Worm (Caenorhabditis elegans) whole organism, L1 larva: ENCODE measurements around the gene F13H8.2.

Experiments
- C04F5.9 ChIP-seq: sonication (generic microtip); optimal IDR thresholded peaks from 2 replicates; lab custom pipeline; 2016; ENCODE audit warnings: missing genetic modification characterization, missing compliant biosample characterization
- C16A3.4 ChIP-seq: fragments of 150-350 bp; optimal IDR thresholded peaks from 2 replicates; lab custom pipeline; 2014; ENCODE audit warnings: missing biosample characterization, missing genetic modification characterization
- Y116A8C.19 ChIP-seq: sonication (generic microtip); optimal IDR thresholded peaks from 2 replicates; lab custom pipeline; 2016; ENCODE audit warnings: missing compliant biosample characterization, missing genetic modification characterization, borderline replicate concordance
- aly-2 ChIP-seq: fragments of 150-350 bp; optimal IDR thresholded peaks from 2 replicates; lab custom pipeline; 2014; ENCODE audit warnings: missing biosample characterization, missing genetic modification characterization
- ceh-82 ChIP-seq, 3 experiments: fragments of 150-350 bp in 1 of 3; sonication (generic microtip) in 2 of 3; optimal IDR thresholded peaks; 2 replicates each; lab custom pipeline; 2014 to 2017; ENCODE audit warnings: missing biosample characterization in 3 of 3, missing genetic modification characterization in 3 of 3
- ceh-90 ChIP-seq: sonication (generic microtip); optimal IDR thresholded peaks from 2 replicates; lab custom pipeline; 2016; ENCODE audit warnings: missing genetic modification characterization, missing compliant biosample characterization
- dpl-1 ChIP-seq, 3 experiments: fragments of 150-350 bp in 2 of 3; sonication (generic microtip) in 1 of 3; optimal IDR thresholded peaks; 2 replicates each; lab custom pipeline; 2014 to 2017; ENCODE audit warnings: missing biosample characterization in 3 of 3, missing genetic modification characterization in 3 of 3, missing genetic modification reagents in 3 of 3
- dsc-1 ChIP-seq: sonication (generic microtip); optimal IDR thresholded peaks from 2 replicates; lab custom pipeline; 2016; ENCODE audit warnings: mild to moderate bottlenecking, missing genetic modification characterization, missing compliant biosample characterization
- efl-1 ChIP-seq, 4 experiments: fragments of 150-350 bp; optimal IDR thresholded peaks in 3 of 4; peaks in 1 of 4; 1 replicate in 1 of 4; 2 replicates in 3 of 4; lab custom pipeline; 2014; ENCODE audit warnings: missing biosample characterization in 2 of 4, missing genetic modification characterization in 2 of 4, missing genetic modification reagents in 2 of 4
- egl-13 ChIP-seq: sonication (generic microtip); optimal IDR thresholded peaks from 2 replicates; lab custom pipeline; 2016; ENCODE audit warnings: missing genotype, missing genetic modification reagents, missing genetic modification characterization, missing compliant biosample characterization
- elt-2 ChIP-seq: sonication (generic microtip); optimal IDR thresholded peaks from 2 replicates; lab custom pipeline; 2016; ENCODE audit warnings: missing genetic modification characterization, mild to moderate bottlenecking, inconsistent platforms, missing compliant biosample characterization, missing genetic modification reagents
- elt-3 ChIP-seq, 6 experiments: fragments of 150-350 bp in 1 of 6; sonication (generic microtip); optimal IDR thresholded peaks; 2 replicates each; lab custom pipeline; 2017 to 2018; ENCODE audit warnings: missing biosample characterization in 6 of 6, missing genetic modification characterization in 6 of 6, inconsistent platforms in 1 of 6
- fkh-10 ChIP-seq: sonication (generic microtip); optimal IDR thresholded peaks from 2 replicates; lab custom pipeline; 2017; ENCODE audit warnings: missing biosample characterization, missing genetic modification reagents, missing genetic modification characterization
- fkh-4 ChIP-seq: sonication (generic microtip); optimal IDR thresholded peaks from 2 replicates; lab custom pipeline; 2016; ENCODE audit warnings: missing compliant biosample characterization, missing genetic modification characterization, borderline replicate concordance
- fkh-8 ChIP-seq: sonication (generic microtip); optimal IDR thresholded peaks from 2 replicates; lab custom pipeline; 2016; ENCODE audit warnings: mild to moderate bottlenecking, missing genetic modification characterization, missing compliant biosample characterization
- fos-1 ChIP-seq: fragments of 150-350 bp; optimal IDR thresholded peaks from 2 replicates; lab custom pipeline; 2014; ENCODE audit warnings: missing biosample characterization, missing genetic modification characterization
- hlh-17 ChIP-seq: fragments of 200-800 bp; sonication (Bioruptor generic); optimal IDR thresholded peaks from 2 replicates; lab custom pipeline; 2018; ENCODE audit warnings: missing genetic modification characterization, mild to moderate bottlenecking, missing compliant biosample characterization, moderate library complexity, borderline replicate concordance
- hlh-4 ChIP-seq: sonication (generic microtip); optimal IDR thresholded peaks from 2 replicates; lab custom pipeline; 2016; ENCODE audit warnings: mild to moderate bottlenecking, missing genetic modification characterization, missing compliant biosample characterization
- hpl-2 ChIP-seq: fragments of 150-350 bp; optimal IDR thresholded peaks from 2 replicates; lab custom pipeline; 2014; ENCODE audit warnings: missing biosample characterization, missing genetic modification reagents, missing genetic modification characterization
- irx-1 ChIP-seq: sonication (generic microtip); optimal IDR thresholded peaks from 2 replicates; lab custom pipeline; 2016; ENCODE audit warnings: missing genetic modification characterization, missing compliant biosample characterization
- isw-1 ChIP-seq: fragments of 200-800 bp; sonication (Bioruptor generic); IDR thresholded peaks from 2 replicates; pipeline ENCODE4 v1.3.6; 2022; ENCODE audit warnings: missing genetic modification characterization, missing compliant biosample characterization
- lin-13 ChIP-seq: fragments of 150-350 bp; optimal IDR thresholded peaks from 2 replicates; lab custom pipeline; 2014; ENCODE audit warnings: missing biosample characterization, missing genetic modification reagents, missing genetic modification characterization
- lin-35 ChIP-seq, 2 experiments: fragments of 150-350 bp; optimal IDR thresholded peaks; 2 replicates each; lab custom pipeline; 2014; ENCODE audit warnings: missing biosample characterization in 2 of 2, missing genetic modification characterization in 2 of 2, missing genetic modification reagents in 2 of 2
- lir-3 ChIP-seq: sonication (generic microtip); optimal IDR thresholded peaks from 2 replicates; lab custom pipeline; 2016; ENCODE audit warnings: mild to moderate bottlenecking, missing genetic modification characterization, moderate library complexity, missing compliant biosample characterization; ENCODE audit not compliant: poor library complexity
- lsy-2 ChIP-seq, 2 experiments: fragments of 150-350 bp; optimal IDR thresholded peaks; 2 replicates each; lab custom pipeline; 2014; ENCODE audit warnings: missing biosample characterization in 2 of 2, missing genetic modification characterization in 2 of 2
- mab-9 ChIP-seq: fragments of 200-800 bp; sonication (Bioruptor generic); IDR thresholded peaks from 2 replicates; pipeline ENCODE4 v1.3.6; 2022; ENCODE audit warnings: missing genetic modification reagents, missing genetic modification characterization, missing compliant biosample characterization
- mdl-1 ChIP-seq, 2 experiments: fragments of 150-350 bp; optimal IDR thresholded peaks; 2 replicates each; lab custom pipeline; 2014 to 2017; ENCODE audit warnings: missing biosample characterization in 2 of 2, missing genetic modification characterization in 2 of 2, inconsistent platforms in 1 of 2
- mep-1 ChIP-seq: fragments of 150-350 bp; optimal IDR thresholded peaks from 2 replicates; lab custom pipeline; 2014; ENCODE audit warnings: missing biosample characterization, missing genetic modification characterization
- nhr-12 ChIP-seq: sonication (generic microtip); optimal IDR thresholded peaks from 2 replicates; lab custom pipeline; 2017; ENCODE audit warnings: missing biosample characterization, missing genetic modification characterization
- nhr-19 ChIP-seq: fragments of 200-800 bp; sonication (Bioruptor generic); conservative IDR thresholded peaks from 2 replicates; pipeline ENCODE4 v1.3.6; 2022; ENCODE audit warnings: missing genetic modification characterization, missing compliant biosample characterization
- nhr-20 ChIP-seq: sonication (generic microtip); optimal IDR thresholded peaks from 2 replicates; lab custom pipeline; 2016; ENCODE audit warnings: mild to moderate bottlenecking, missing genetic modification characterization, missing compliant biosample characterization
- nhr-28 ChIP-seq: fragments of 150-350 bp; optimal IDR thresholded peaks from 2 replicates; lab custom pipeline; 2014; ENCODE audit warnings: missing biosample characterization, missing genetic modification characterization
- nhr-47 ChIP-seq: sonication (generic microtip); optimal IDR thresholded peaks from 2 replicates; lab custom pipeline; 2016; ENCODE audit warnings: mild to moderate bottlenecking, missing genetic modification characterization, moderate library complexity, missing compliant biosample characterization
- nhr-77 ChIP-seq: fragments of 150-350 bp; optimal IDR thresholded peaks from 2 replicates; lab custom pipeline; 2014; ENCODE audit warnings: missing biosample characterization, missing genetic modification characterization
- nhr-85 ChIP-seq: sonication (generic microtip); peaks from one replicate; lab custom pipeline; 2016; ENCODE audit warnings: missing genetic modification characterization, inconsistent platforms, missing compliant biosample characterization
- pax-3 ChIP-seq: fragments of 200-800 bp; sonication (Bioruptor generic); optimal IDR thresholded peaks from 2 replicates; lab custom pipeline; 2018; ENCODE audit warnings: mild to moderate bottlenecking, missing genetic modification characterization, moderate library complexity, missing compliant biosample characterization
- skn-1 ChIP-seq: fragments of 150-350 bp; optimal IDR thresholded peaks from 2 replicates; lab custom pipeline; 2014; ENCODE audit warnings: missing biosample characterization, missing genetic modification characterization
- snpc-4 ChIP-seq: fragments of 150-350 bp; optimal IDR thresholded peaks from 2 replicates; lab custom pipeline; 2014; ENCODE audit warnings: missing biosample characterization, missing genetic modification characterization
- snu-23 ChIP-seq: sonication (generic microtip); optimal IDR thresholded peaks from 2 replicates; lab custom pipeline; 2016; ENCODE audit warnings: missing genetic modification characterization, missing compliant biosample characterization
- sptf-1 ChIP-seq: fragments of 150-350 bp; optimal IDR thresholded peaks from 2 replicates; lab custom pipeline; 2014; ENCODE audit warnings: missing biosample characterization, missing genetic modification characterization
- sup-37 ChIP-seq: fragments of 200-800 bp; sonication (Bioruptor generic); optimal IDR thresholded peaks from 2 replicates; lab custom pipeline; 2018; ENCODE audit warnings: mild to moderate bottlenecking, missing genetic modification characterization, missing compliant biosample characterization
- tbx-2 ChIP-seq: sonication (generic microtip); optimal IDR thresholded peaks from 2 replicates; lab custom pipeline; 2016; ENCODE audit warnings: missing genetic modification characterization, missing compliant biosample characterization
- unc-130 ChIP-seq: fragments of 150-350 bp; optimal IDR thresholded peaks from 2 replicates; lab custom pipeline; 2017; ENCODE audit warnings: missing biosample characterization, missing genetic modification characterization, inconsistent platforms
- unc-86 ChIP-seq: sonication (generic microtip); optimal IDR thresholded peaks from 2 replicates; lab custom pipeline; 2016; ENCODE audit warnings: missing genetic modification characterization, missing compliant biosample characterization
- unc-98 ChIP-seq: fragments of 200-800 bp; sonication (Bioruptor generic); IDR thresholded peaks from 2 replicates; pipeline ENCODE4 v1.3.6; 2022; ENCODE audit warnings: missing genetic modification characterization, missing compliant biosample characterization
- vab-15 ChIP-seq: sonication (generic microtip); optimal IDR thresholded peaks from 2 replicates; lab custom pipeline; 2017; ENCODE audit warnings: missing genotype, mild to moderate bottlenecking, missing genetic modification characterization, missing compliant biosample characterization
- ztf-11 ChIP-seq, 2 experiments: sonication (generic microtip); optimal IDR thresholded peaks; 2 replicates each; lab custom pipeline; 2016 to 2017; ENCODE audit warnings: missing genetic modification characterization in 2 of 2, missing biosample characterization in 1 of 2, missing compliant biosample characterization in 1 of 2

F13H8.2 gene

DNA sequence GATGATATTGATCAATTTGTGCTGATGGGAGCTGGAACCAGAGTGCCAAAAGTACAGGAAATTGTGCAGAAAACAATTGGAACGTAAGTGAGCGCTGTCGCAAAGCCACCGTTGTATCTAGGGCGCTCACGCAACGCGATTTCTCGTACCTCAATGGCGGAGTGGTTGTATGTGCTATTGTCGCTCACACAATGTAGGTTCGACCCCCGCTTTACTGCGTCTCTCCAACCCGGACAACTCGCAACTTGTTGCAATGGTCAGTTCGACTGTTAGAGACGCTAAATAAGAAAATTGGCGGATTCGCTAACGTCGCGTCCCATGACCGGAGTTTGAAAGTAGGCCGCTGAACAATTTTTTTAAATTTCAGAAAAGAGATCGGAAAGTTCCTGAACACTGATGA is 21.7 kb upstream of the F13H8.2 start (continued):
- TF ChIP-seq ztf-11 (tag; optimal IDR thresholded peaks at IDR 0.05; lab: Kevin White, UChicago) (no peak), dpl-1 (GFP tag; optimal IDR thresholded peaks at IDR 0.05; lab: Kevin White, UChicago) (peak; percentile 54 to 68 (median 63)), fos-1 (tag; lab: Kevin White, UChicago) (peak; percentile 10), aly-2 (tag; lab: Kevin White, UChicago) (peak; percentile 10), lsy-2 (tag; optimal IDR thresholded peaks at IDR 0.05; lab: Kevin White, UChicago) (peak; percentile 8 to 60), ceh-82 (tag; optimal IDR thresholded peaks at IDR 0.05; lab: Kevin White, UChicago) (peak; percentile 4 to 36 (median 20)), lin-35 (GFP tag; optimal IDR thresholded peaks at IDR 0.05; lab: Kevin White, UChicago) (peak; percentile 42 to 83), C16A3.4 (tag; lab: Kevin White, UChicago) (peak; percentile 78), irx-1 (tag; lab: Kevin White, UChicago) (peak; percentile 31), nhr-85 (tag; lab: Kevin White, UChicago) (peak; percentile 80), fkh-10 (no peak), unc-130 (tag; lab: Kevin White, UChicago) (peak; percentile 35), sptf-1 (tag; lab: Kevin White, UChicago) (no peak), sup-37 (no peak), elt-2 (tag; lab: Kevin White, UChicago) (peak; percentile 29), mep-1 (tag; lab: Kevin White, UChicago) (peak; percentile 71), skn-1 (tag; lab: Kevin White, UChicago) (peak; percentile 27), nhr-47 (tag; lab: Kevin White, UChicago) (peak; percentile 60), lin-13 (no peak), mdl-1 (tag; optimal IDR thresholded peaks at IDR 0.05; lab: Kevin White, UChicago) (peak in 1 of 2 experiments; percentile 49), fkh-8 (tag; lab: Kevin White, UChicago) (no peak), elt-3 (tag; optimal IDR thresholded peaks at IDR 0.05; lab: Kevin White, UChicago) (peak in 1 of 6 experiments; percentile 10), nhr-77 (tag; lab: Kevin White, UChicago) (peak; percentile 47), nhr-19 (GFP tag; lab: Robert Waterston, UW) (peak; percentile 57), tbx-2 (tag; lab: Kevin White, UChicago) (peak; percentile 24), lir-3 (tag; lab: Kevin White, UChicago) (peak; percentile 40)
- TF ChIP-seq, all 84 proteins: peak for 30

DNA sequence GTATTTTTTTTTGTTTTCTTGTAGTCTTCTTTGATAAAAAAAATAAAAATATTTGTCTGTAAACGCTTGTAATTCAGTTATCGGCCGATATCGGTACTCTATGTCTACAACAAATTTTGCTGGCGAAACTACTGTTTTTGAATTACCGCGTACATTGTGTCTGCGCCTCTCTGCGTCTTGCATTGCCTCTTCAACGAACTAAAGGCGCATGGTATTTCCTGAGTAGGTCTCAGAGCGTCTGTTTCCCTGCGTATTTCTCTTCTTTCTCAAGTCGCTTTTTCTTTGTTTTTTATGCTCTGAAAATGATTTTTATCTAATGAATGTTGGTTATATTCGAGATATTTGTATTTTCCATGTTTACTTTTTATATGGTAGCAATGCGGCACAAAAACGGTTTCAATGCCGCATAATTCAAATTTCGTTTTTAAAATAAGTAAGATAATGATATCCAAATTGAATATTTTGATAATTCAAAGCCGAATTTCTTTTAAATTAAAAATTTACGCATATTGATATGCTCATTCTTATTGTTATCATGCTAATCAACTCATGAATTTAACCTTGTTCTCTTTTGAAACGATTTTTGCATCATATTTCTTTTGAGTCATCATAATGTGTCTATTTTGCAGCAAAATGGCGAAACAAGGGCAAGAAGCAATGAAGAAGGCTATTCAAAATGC is 19.2 kb upstream of the F13H8.2 start, which contains the start of gene phb-2:
TSS of gene phb-2 (plus strand) at position 630 of the 680 bp plus-strand sequence.
- TF ChIP-seq C16A3.4 (tag; lab: Kevin White, UChicago): peak; percentile 79
- peak; percentile 87 for TF ChIP-seq snu-23
- TF ChIP-seq nhr-85 (tag; lab: Kevin White, UChicago): peak; percentile 91
- peak; percentile 79 for TF ChIP-seq nhr-20 (tag; lab: Kevin White, UChicago)
- TF ChIP-seq unc-130 (tag; lab: Kevin White, UChicago): peak; percentile 82
- peak; percentile 70 for TF ChIP-seq lin-13
- no peak for TF ChIP-seq pax-3 (tag; lab: Kevin White, UChicago)
- peak; percentile 17 for TF ChIP-seq C04F5.9 (tag; lab: Kevin White, UChicago)
- TF ChIP-seq dpl-1 (GFP tag; optimal IDR thresholded peaks at IDR 0.05; lab: Kevin White, UChicago): peak; percentile 97 to 98 (median 97)
- TF ChIP-seq unc-86 (tag; lab: Kevin White, UChicago): peak; percentile 63
- TF ChIP-seq vab-15 (tag; lab: Kevin White, UChicago): peak; percentile 16
- no peak for TF ChIP-seq nhr-12 (tag; lab: Kevin White, UChicago)
- TF ChIP-seq egl-13 (tag; lab: Kevin White, UChicago): no peak
- peak; percentile 11; the same call in 1 of the 2 replicates for TF ChIP-seq mab-9 (GFP tag; lab: Robert Waterston, UW)
- TF ChIP-seq fkh-4 (tag; lab: Kevin White, UChicago): no peak
- peak; percentile 54 for TF ChIP-seq snpc-4 (tag; lab: Kevin White, UChicago)
- TF ChIP-seq hpl-2 (GFP tag; lab: Kevin White, UChicago): peak; percentile 7
- TF ChIP-seq ceh-90 (tag; lab: Kevin White, UChicago): no peak
- no peak for TF ChIP-seq unc-98 (GFP tag; lab: Robert Waterston, UW)
- no peak for TF ChIP-seq Y116A8C.19
- TF ChIP-seq hlh-4 (tag; lab: Kevin White, UChicago): no peak
- peak; percentile 44 for TF ChIP-seq dsc-1 (tag; lab: Kevin White, UChicago)
- TF ChIP-seq nhr-28 (tag; lab: Kevin White, UChicago): no peak
- peak; percentile 85 for TF ChIP-seq isw-1 (GFP tag; lab: Robert Waterston, UW)
- peak; percentile 92 to 99 for TF ChIP-seq efl-1 (optimal IDR thresholded peaks at IDR 0.05; lab: Kevin White, UChicago)
- peak; percentile 98 to 100 for TF ChIP-seq efl-1 (GFP tag; optimal IDR thresholded peaks at IDR 0.05 in 1 of 2; lab: Kevin White, UChicago)
- no peak for TF ChIP-seq sup-37
- peak; percentile 63 for TF ChIP-seq fos-1 (tag; lab: Kevin White, UChicago)
- peak; percentile 79 for TF ChIP-seq nhr-19 (GFP tag; lab: Robert Waterston, UW)
- TF ChIP-seq mdl-1 (tag; optimal IDR thresholded peaks at IDR 0.05; lab: Kevin White, UChicago): peak in 1 of 2 experiments; percentile 78
- TF ChIP-seq hlh-17 (GFP tag; lab: Kevin White, UChicago): no peak
